Worm (Caenorhabditis elegans) whole organism, L2 larva: ENCODE measurements around the gene C25H3.10.

ENCODE experiments used
- C34F6.9 ChIP-seq: fragments of 150-350 bp; optimal IDR thresholded peaks from 2 replicates; lab custom pipeline; 2014; ENCODE audit warnings: missing biosample characterization, missing genetic modification characterization
- F13H6.1 ChIP-seq: sonication (generic microtip); optimal IDR thresholded peaks from 2 replicates; lab custom pipeline; 2016; ENCODE audit warnings: missing genetic modification characterization, missing compliant biosample characterization
- Y55F3AM.14 ChIP-seq: fragments of 200-800 bp; sonication (Bioruptor generic); optimal IDR thresholded peaks from 2 replicates; lab custom pipeline; 2018; ENCODE audit warnings: mild to moderate bottlenecking, missing genetic modification characterization, missing compliant biosample characterization
- ZK546.5 ChIP-seq: sonication (generic microtip); optimal IDR thresholded peaks from 2 replicates; lab custom pipeline; 2017; ENCODE audit warnings: missing biosample characterization, missing genetic modification characterization
- alr-1 ChIP-seq: fragments of 150-350 bp; optimal IDR thresholded peaks from 2 replicates; lab custom pipeline; 2014; ENCODE audit warnings: missing biosample characterization, missing genetic modification characterization
- ama-1 ChIP-seq: fragments of 150-350 bp; optimal IDR thresholded peaks from 2 replicates; lab custom pipeline; 2018; ENCODE audit warnings: inconsistent platforms
- ceh-16 ChIP-seq: fragments of 150-350 bp; optimal IDR thresholded peaks from 2 replicates; lab custom pipeline; 2014; ENCODE audit warnings: missing biosample characterization, missing genetic modification characterization
- ceh-82 ChIP-seq: fragments of 150-350 bp; optimal IDR thresholded peaks from 2 replicates; lab custom pipeline; 2014; ENCODE audit warnings: missing biosample characterization, missing genetic modification characterization
- crh-2 ChIP-seq: sonication (generic microtip); optimal IDR thresholded peaks from 2 replicates; lab custom pipeline; 2017; ENCODE audit warnings: missing biosample characterization, missing genetic modification characterization
- dmd-4 ChIP-seq: sonication (generic microtip); optimal IDR thresholded peaks from 2 replicates; lab custom pipeline; 2017; ENCODE audit warnings: missing biosample characterization, missing genetic modification characterization
- egl-27 ChIP-seq: sonication (generic microtip); optimal IDR thresholded peaks from 3 replicates; lab custom pipeline; 2017; ENCODE audit warnings: missing biosample characterization, missing genetic modification reagents, missing genetic modification characterization
- elt-1 ChIP-seq: fragments of 150-350 bp; optimal IDR thresholded peaks from 2 replicates; lab custom pipeline; 2014; ENCODE audit warnings: missing biosample characterization, missing genetic modification characterization
- elt-3 ChIP-seq: sonication (generic microtip); optimal IDR thresholded peaks from 2 replicates; lab custom pipeline; 2017; ENCODE audit warnings: missing biosample characterization, missing genetic modification characterization
- fos-1 ChIP-seq: fragments of 150-350 bp; optimal IDR thresholded peaks from 2 replicates; lab custom pipeline; 2014; ENCODE audit warnings: missing biosample characterization, missing genetic modification characterization
- gmeb-1 ChIP-seq: fragments of 150-350 bp; optimal IDR thresholded peaks from 2 replicates; lab custom pipeline; 2014; ENCODE audit warnings: missing biosample characterization, missing genetic modification characterization
- lin-11 ChIP-seq: fragments of 150-350 bp; sonication (generic microtip); optimal IDR thresholded peaks from 2 replicates; lab custom pipeline; 2014; ENCODE audit warnings: missing biosample characterization, missing genetic modification characterization, inconsistent platforms, mixed read lengths
- lin-39 ChIP-seq: fragments of 150-350 bp; optimal IDR thresholded peaks from 2 replicates; lab custom pipeline; 2014; ENCODE audit warnings: missing biosample characterization, missing genetic modification reagents, missing genetic modification characterization
- lsy-2 ChIP-seq, 2 experiments: fragments of 150-350 bp in 1 of 2; sonication (generic microtip) in 1 of 2; optimal IDR thresholded peaks; 2 replicates each; lab custom pipeline; 2014 to 2017; ENCODE audit warnings: missing biosample characterization in 2 of 2, missing genetic modification characterization in 2 of 2
- mdl-1 ChIP-seq, 2 experiments: fragments of 150-350 bp in 1 of 2; sonication (generic microtip) in 1 of 2; optimal IDR thresholded peaks; 2 replicates each; lab custom pipeline; 2017; ENCODE audit warnings: missing biosample characterization in 2 of 2, missing genetic modification characterization in 2 of 2
- nhr-10 ChIP-seq: sonication (generic microtip); optimal IDR thresholded peaks from 2 replicates; lab custom pipeline; 2017; ENCODE audit warnings: missing biosample characterization, missing genetic modification characterization
- nhr-11 ChIP-seq: fragments of 150-350 bp; optimal IDR thresholded peaks from 2 replicates; lab custom pipeline; 2014; ENCODE audit warnings: missing biosample characterization, missing genetic modification characterization
- nhr-12 ChIP-seq: fragments of 150-350 bp; optimal IDR thresholded peaks from 2 replicates; lab custom pipeline; 2014; ENCODE audit warnings: missing biosample characterization, missing genetic modification characterization
- nhr-129 ChIP-seq: fragments of 150-350 bp; optimal IDR thresholded peaks from 2 replicates; lab custom pipeline; 2014; ENCODE audit warnings: missing biosample characterization, missing genetic modification characterization
- nhr-21 ChIP-seq: fragments of 150-350 bp; optimal IDR thresholded peaks from 2 replicates; lab custom pipeline; 2014; ENCODE audit warnings: missing biosample characterization, missing genetic modification characterization
- nhr-23 ChIP-seq: fragments of 150-350 bp; optimal IDR thresholded peaks from 2 replicates; lab custom pipeline; 2014; ENCODE audit warnings: missing biosample characterization, missing genetic modification reagents, missing genetic modification characterization
- nhr-25 ChIP-seq: fragments of 150-350 bp; sonication (generic microtip); optimal IDR thresholded peaks from 3 replicates; lab custom pipeline; 2014; ENCODE audit warnings: missing biosample characterization, missing genetic modification characterization
- nhr-6 ChIP-seq: fragments of 150-350 bp; optimal IDR thresholded peaks from 2 replicates; lab custom pipeline; 2014; ENCODE audit warnings: missing biosample characterization, missing genetic modification characterization
- nhr-77 ChIP-seq: fragments of 150-350 bp; optimal IDR thresholded peaks from 2 replicates; lab custom pipeline; 2014; ENCODE audit warnings: missing biosample characterization, missing genetic modification characterization
- peb-1 ChIP-seq: fragments of 150-350 bp; optimal IDR thresholded peaks from 2 replicates; lab custom pipeline; 2014; ENCODE audit warnings: missing biosample characterization, missing genetic modification characterization
- sem-4 ChIP-seq: fragments of 150-350 bp; optimal IDR thresholded peaks from 2 replicates; lab custom pipeline; 2014; ENCODE audit warnings: missing biosample characterization, missing genetic modification reagents, missing genetic modification characterization
- sma-3 ChIP-seq: sonication (generic microtip); optimal IDR thresholded peaks from 2 replicates; lab custom pipeline; 2016; ENCODE audit warnings: missing genetic modification reagents, missing genetic modification characterization, missing compliant biosample characterization
- sma-9 ChIP-seq, 2 experiments: fragments of 150-350 bp in 1 of 2; sonication (generic microtip) in 1 of 2; optimal IDR thresholded peaks; 2 replicates each; lab custom pipeline; 2014 to 2016; ENCODE audit warnings: missing genetic modification characterization in 2 of 2, mild to moderate bottlenecking in 1 of 2, missing biosample characterization in 1 of 2, missing compliant biosample characterization in 1 of 2, missing genetic modification reagents in 1 of 2, moderate library complexity in 1 of 2
- snpc-4 ChIP-seq: fragments of 150-350 bp; optimal IDR thresholded peaks from 2 replicates; lab custom pipeline; 2014; ENCODE audit warnings: missing biosample characterization, missing genetic modification characterization
- unc-39 ChIP-seq: fragments of 150-350 bp; optimal IDR thresholded peaks from 2 replicates; lab custom pipeline; 2014; ENCODE audit warnings: missing biosample characterization, missing genetic modification characterization
- unc-55 ChIP-seq: fragments of 150-350 bp; sonication (generic microtip); optimal IDR thresholded peaks from 3 replicates; lab custom pipeline; 2014; ENCODE audit warnings: missing biosample characterization, missing genetic modification reagents, missing genetic modification characterization
- unc-62 ChIP-seq: fragments of 150-350 bp; optimal IDR thresholded peaks from 2 replicates; lab custom pipeline; 2014; ENCODE audit warnings: missing biosample characterization, missing genetic modification reagents, missing genetic modification characterization
- zag-1 ChIP-seq: fragments of 150-350 bp; optimal IDR thresholded peaks from 2 replicates; lab custom pipeline; 2014; ENCODE audit warnings: missing biosample characterization, missing genetic modification characterization
- ztf-1 ChIP-seq: fragments of 200-800 bp; sonication (Bioruptor generic); conservative IDR thresholded peaks from 2 replicates; pipeline ENCODE4 v1.3.6; 2022; ENCODE audit warnings: missing genetic modification characterization, missing compliant biosample characterization
- ztf-11 ChIP-seq: sonication (generic microtip); optimal IDR thresholded peaks from 2 replicates; lab custom pipeline; 2017; ENCODE audit warnings: missing biosample characterization, missing genetic modification characterization
- ztf-4 ChIP-seq: fragments of 150-350 bp; optimal IDR thresholded peaks from 2 replicates; lab custom pipeline; 2014; ENCODE audit warnings: missing biosample characterization, missing genetic modification characterization

Gene C25H3.10

DNA sequence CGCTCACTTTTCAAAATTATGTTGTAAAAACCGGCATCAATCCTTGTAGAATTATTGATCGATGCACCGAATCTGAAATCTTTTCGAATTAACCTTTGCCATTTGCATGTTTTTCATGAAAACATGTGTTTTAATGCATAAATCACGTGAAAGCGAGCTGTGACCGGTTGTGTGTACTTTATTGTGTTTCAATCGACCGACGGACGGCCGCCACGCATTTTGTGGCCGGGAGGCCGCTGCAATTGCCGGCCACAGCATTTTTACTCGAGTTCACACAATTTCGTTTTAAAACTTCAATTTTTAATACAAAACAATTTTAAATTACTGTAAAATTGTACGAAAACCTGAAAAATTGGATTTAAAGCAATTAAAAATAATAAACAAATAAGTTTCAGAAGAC is 9.8 kb downstream of the C25H3.10 start, which contains the start of gene C25H3.11:
Gene C25H3.11, minus strand, starts transcription at position 82 of the 400 bp plus-strand sequence.
- TF ChIP-seq peb-1 (tag; lab: Kevin White, UChicago) (no peak), unc-62 (GFP tag; lab: Kevin White, UChicago) (no peak), nhr-77 (tag; lab: Kevin White, UChicago) (no peak), ZK546.5 (no peak), ztf-11 (no peak), snpc-4 (tag; lab: Kevin White, UChicago) (no peak), nhr-129 (no peak), Y55F3AM.14 (GFP tag; lab: Kevin White, UChicago) (no peak), nhr-12 (tag; lab: Kevin White, UChicago) (no peak), nhr-21 (peak; percentile 21), C34F6.9 (peak; percentile 47), nhr-25 (tag; lab: Kevin White, UChicago) (peak; percentile 41), ceh-82 (no peak), nhr-23 (no peak), dmd-4 (tag; lab: Kevin White, UChicago) (no peak), nhr-10 (tag; lab: Kevin White, UChicago) (no peak), lin-39 (tag; lab: Kevin White, UChicago) (no peak), gmeb-1 (tag; lab: Kevin White, UChicago) (no peak), unc-55 (GFP tag; lab: Kevin White, UChicago) (peak; percentile 16), elt-1 (tag; lab: Kevin White, UChicago) (no peak), fos-1 (tag; lab: Kevin White, UChicago) (peak; percentile 33), sma-3 (GFP tag; lab: Kevin White, UChicago) (peak; percentile 10), lsy-2 (tag; optimal IDR thresholded peaks at IDR 0.05; lab: Kevin White, UChicago) (peak in 1 of 2 experiments; percentile 43), zag-1 (no peak), nhr-11 (tag; lab: Kevin White, UChicago) (no peak), ztf-4 (no peak), crh-2 (tag; lab: Kevin White, UChicago) (peak; percentile 59), ama-1 (lab: Kevin White, UChicago) (no peak), lin-11 (tag; lab: Kevin White, UChicago) (no peak), nhr-6 (tag; lab: Kevin White, UChicago) (no peak), alr-1 (tag; lab: Kevin White, UChicago) (no peak), elt-3 (tag; lab: Kevin White, UChicago) (no peak), ceh-16 (tag; lab: Kevin White, UChicago) (no peak), sem-4 (no peak), F13H6.1 (tag; lab: Kevin White, UChicago) (peak; percentile 13)
- TF ChIP-seq, all 48 proteins: peak for 9

ce11 chrII:5680703-5681102 is 18.1 kb downstream of the C25H3.10 start, which contains the start of gene flp-27:
TSS of gene flp-27 (plus strand) at chrII:5681003.
- TF ChIP-seq egl-27 (tag; lab: Kevin White, UChicago) (no peak), sem-4 (no peak), sma-9 (GFP tag; optimal IDR thresholded peaks at IDR 0.05; lab: Kevin White, UChicago) (no peak), sma-9 (tag; optimal IDR thresholded peaks at IDR 0.05; lab: Kevin White, UChicago) (no peak), ztf-4 (no peak), nhr-6 (tag; lab: Kevin White, UChicago) (no peak), mdl-1 (tag; optimal IDR thresholded peaks at IDR 0.05; lab: Kevin White, UChicago) (no peak), unc-62 (GFP tag; lab: Kevin White, UChicago) (no peak), nhr-10 (tag; lab: Kevin White, UChicago) (no peak), nhr-129 (no peak), ztf-11 (no peak), crh-2 (tag; lab: Kevin White, UChicago) (no peak), ama-1 (lab: Kevin White, UChicago) (no peak), Y55F3AM.14 (GFP tag; lab: Kevin White, UChicago) (no peak), snpc-4 (tag; lab: Kevin White, UChicago) (no peak), unc-55 (GFP tag; lab: Kevin White, UChicago) (no peak)

- no peak for TF ChIP-seq gmeb-1 (tag; lab: Kevin White, UChicago)
- TF ChIP-seq ztf-4, result no peak
- no peak for TF ChIP-seq Y55F3AM.14 (GFP tag; lab: Kevin White, UChicago)
- TF ChIP-seq ceh-16 (tag; lab: Kevin White, UChicago), result no peak
- TF ChIP-seq unc-39 (tag; lab: Kevin White, UChicago), result no peak
- TF ChIP-seq egl-27 (tag; lab: Kevin White, UChicago), result no peak
- no peak for TF ChIP-seq elt-3 (tag; lab: Kevin White, UChicago)
- TF ChIP-seq ztf-1 (GFP tag; lab: Robert Waterston, UW), result no peak
- TF ChIP-seq fos-1 (tag; lab: Kevin White, UChicago), result no peak
- TF ChIP-seq zag-1, result no peak
- TF ChIP-seq, all 48 proteins: peak for 0
Measured at ce11 chrII:5669580-5669979, 29.2 kb downstream of the C25H3.10 start, which contains the start of gene C25H3.17. TSS of gene C25H3.17 (minus strand) at chrII:5669680.
